Fruit fly (Drosophila melanogaster) whole organism, embryonic: ENCODE results near the gene lectin-37Da.

Experiments
- Atf6 ChIP-seq: fragments of 200-800 bp; sonication (Bioruptor generic); IDR thresholded peaks from 2 replicates; pipeline ENCODE4 v1.3.6; 2022; ENCODE audit warnings: missing biosample characterization, missing genetic modification characterization
- CG10267 ChIP-seq: fragments of 200-800 bp; sonication (Bioruptor generic); optimal IDR thresholded peaks from 2 replicates; lab custom pipeline; 2018; ENCODE audit warnings: missing biosample characterization, mild to moderate bottlenecking, missing genetic modification characterization, moderate library complexity
- CG11247 ChIP-seq: fragments of 200-800 bp; sonication (Bioruptor generic); IDR thresholded peaks from 2 replicates; pipeline ENCODE4 v1.3.6; 2022; ENCODE audit warnings: missing biosample characterization, missing genetic modification characterization
- CG11504 ChIP-seq: fragments of 200-800 bp; sonication (Bioruptor generic); optimal IDR thresholded peaks from 3 replicates; lab custom pipeline; 2019; ENCODE audit warnings: missing biosample characterization, mild to moderate bottlenecking, missing genetic modification characterization, moderate library complexity
- CG11723 ChIP-seq: fragments of 200-800 bp; sonication (Bioruptor generic); optimal IDR thresholded peaks from 2 replicates; lab custom pipeline; 2017; ENCODE audit warnings: missing biosample characterization, mild to moderate bottlenecking, missing genetic modification characterization
- CG12071 ChIP-seq: fragments of 200-800 bp; sonication (Bioruptor generic); optimal IDR thresholded peaks from 3 replicates; lab custom pipeline; 2018; ENCODE audit warnings: missing biosample characterization, mild to moderate bottlenecking, missing genetic modification characterization
- CG12942 ChIP-seq: fragments of 200-800 bp; sonication (Bioruptor generic); optimal IDR thresholded peaks from 3 replicates; lab custom pipeline; 2016; ENCODE audit warnings: missing biosample characterization, missing genetic modification characterization
- CG13775 ChIP-seq: fragments of 200-800 bp; sonication (Bioruptor generic); optimal IDR thresholded peaks from 3 replicates; lab custom pipeline; 2017; ENCODE audit warnings: missing biosample characterization, mild to moderate bottlenecking, missing genetic modification characterization
- CG16813 ChIP-seq: fragments of 200-800 bp; sonication (Bioruptor generic); IDR thresholded peaks from 3 replicates; pipeline ENCODE4 v1.3.6; 2022; ENCODE audit warnings: missing biosample characterization, missing genetic modification characterization; ENCODE audit not compliant: partially characterized antibody
- CG2712 ChIP-seq: fragments of 200-800 bp; optimal IDR thresholded peaks from 3 replicates; lab custom pipeline; 2019; ENCODE audit warnings: missing biosample characterization, mild to moderate bottlenecking, missing genetic modification characterization, moderate library complexity
- CG31365 ChIP-seq: fragments of 200-800 bp; sonication (Bioruptor generic); optimal IDR thresholded peaks from 2 replicates; lab custom pipeline; 2018; ENCODE audit warnings: missing biosample characterization, mild to moderate bottlenecking, missing genetic modification characterization
- CG31388 ChIP-seq: fragments of 200-800 bp; sonication (Bioruptor generic); optimal IDR thresholded peaks from 2 replicates; lab custom pipeline; 2016; ENCODE audit warnings: missing biosample characterization, missing genetic modification characterization
- CG34224 ChIP-seq: fragments of 200-800 bp; sonication (Bioruptor generic); IDR thresholded peaks from 3 replicates; pipeline ENCODE4 v1.3.6; 2022; ENCODE audit warnings: missing biosample characterization, missing genetic modification characterization; ENCODE audit not compliant: partially characterized antibody
- CG3847 ChIP-seq: fragments of 200-800 bp; sonication (Bioruptor generic); IDR thresholded peaks from 2 replicates; pipeline ENCODE4 v1.3.6; 2022; ENCODE audit warnings: missing biosample characterization, missing genetic modification characterization
- CG6175 ChIP-seq: fragments of 200-800 bp; sonication (Bioruptor generic); IDR thresholded peaks from 3 replicates; pipeline ENCODE4 v1.3.6; 2022; ENCODE audit warnings: missing biosample characterization, missing genetic modification characterization
- CG7372 ChIP-seq: fragments of 200-800 bp; sonication (Bioruptor generic); IDR thresholded peaks from 2 replicates; pipeline ENCODE4 v1.3.6; 2022; ENCODE audit warnings: missing biosample characterization, missing genetic modification characterization
- CG7556 ChIP-seq: fragments of 200-800 bp; sonication (Bioruptor generic); optimal IDR thresholded peaks from 2 replicates; lab custom pipeline; 2017; ENCODE audit warnings: missing biosample characterization, mild to moderate bottlenecking, missing genetic modification characterization
- CG7839 ChIP-seq: fragments of 200-800 bp; sonication (Bioruptor generic); optimal IDR thresholded peaks from 3 replicates; lab custom pipeline; 2018; ENCODE audit warnings: missing biosample characterization, mild to moderate bottlenecking, missing genetic modification characterization, moderate library complexity
- CG8478 ChIP-seq: fragments of >200 bp; optimal IDR thresholded peaks from 2 replicates; lab custom pipeline; 2018
- CG8765 ChIP-seq: fragments of 200-800 bp; sonication (Bioruptor generic); IDR thresholded peaks from 2 replicates; pipeline ENCODE4 v1.3.6; 2022; ENCODE audit warnings: missing biosample characterization, missing genetic modification characterization
- CrebB ChIP-seq: fragments of 200-800 bp; sonication (Bioruptor generic); optimal IDR thresholded peaks from 3 replicates; lab custom pipeline; 2018; ENCODE audit warnings: missing biosample characterization, mild to moderate bottlenecking, missing genetic modification characterization
- Dad ChIP-seq: fragments of 200-800 bp; sonication (Bioruptor generic); optimal IDR thresholded peaks from 3 replicates; lab custom pipeline; 2016; ENCODE audit warnings: missing biosample characterization, missing genetic modification characterization
- Dek ChIP-seq: fragments of 200-800 bp; sonication (Bioruptor generic); optimal IDR thresholded peaks from 3 replicates; lab custom pipeline; 2019; ENCODE audit warnings: missing biosample characterization, mild to moderate bottlenecking, missing genetic modification characterization, moderate library complexity
- Dip2 ChIP-seq: fragments of 200-800 bp; sonication (Bioruptor generic); IDR thresholded peaks from 2 replicates; pipeline ENCODE4 v1.3.6; 2022; ENCODE audit warnings: missing biosample characterization, missing genetic modification characterization
- HLH4C ChIP-seq: fragments of 200-800 bp; sonication (Bioruptor generic); IDR thresholded peaks from 3 replicates; pipeline ENCODE4 v1.3.6; 2022; ENCODE audit warnings: missing biosample characterization, missing genetic modification characterization; ENCODE audit not compliant: partially characterized antibody
- Hand ChIP-seq: fragments of 200-800 bp; sonication (Bioruptor generic); optimal IDR thresholded peaks from 2 replicates; lab custom pipeline; 2017; ENCODE audit warnings: mild to moderate bottlenecking, missing biosample characterization, missing genetic modification reagents, missing genetic modification characterization
- Hmr ChIP-seq: fragments of 200-800 bp; sonication (Bioruptor generic); optimal IDR thresholded peaks from 3 replicates; lab custom pipeline; 2017; ENCODE audit warnings: mild to moderate bottlenecking, missing biosample characterization, missing genetic modification reagents, missing genetic modification characterization
- Hr39 ChIP-seq: fragments of >200 bp; optimal IDR thresholded peaks from 2 replicates; lab custom pipeline; 2017
- Hr51 ChIP-seq, 2 experiments: fragments of 200-800 bp; sonication (Bioruptor generic); optimal IDR thresholded peaks; 2 replicates in 1 of 2; 3 replicates in 1 of 2; lab custom pipeline; 2016 to 2018; ENCODE audit warnings: missing biosample characterization in 2 of 2, missing genetic modification characterization in 2 of 2, mild to moderate bottlenecking in 1 of 2, moderate library complexity in 1 of 2
- Hsf ChIP-seq: fragments of 200-800 bp; sonication (Bioruptor generic); optimal IDR thresholded peaks from 3 replicates; lab custom pipeline; 2016; ENCODE audit warnings: missing biosample characterization, missing genetic modification characterization
- MBD-R2 ChIP-seq: fragments of 200-800 bp; sonication (Bioruptor generic); IDR thresholded peaks from 2 replicates; pipeline ENCODE4 v1.3.6; 2022; ENCODE audit warnings: missing biosample characterization, missing genetic modification characterization
- NFAT ChIP-seq: fragments of 200-800 bp; sonication (Bioruptor generic); IDR thresholded peaks from 2 replicates; pipeline ENCODE4 v1.3.6; 2022; ENCODE audit warnings: missing biosample characterization, missing genetic modification characterization
- Rfx ChIP-seq: fragments of 200-800 bp; sonication (Bioruptor generic); IDR thresholded peaks from 2 replicates; pipeline ENCODE4 v1.3.6; 2022; ENCODE audit warnings: missing biosample characterization, missing genetic modification characterization
- Sox102F ChIP-seq: fragments of 200-800 bp; sonication (Bioruptor generic); optimal IDR thresholded peaks from 2 replicates; lab custom pipeline; 2018; ENCODE audit warnings: missing biosample characterization, mild to moderate bottlenecking, missing genetic modification characterization, moderate library complexity
- Trl ChIP-seq, 3 experiments: fragments of >200 bp in 2 of 3; fragments of 200-800 bp in 1 of 3; sonication (Bioruptor generic) in 1 of 3; optimal IDR thresholded peaks; 2 replicates in 1 of 3; 3 replicates in 2 of 3; lab custom pipeline; 2016 to 2017; ENCODE audit warnings: missing biosample characterization in 1 of 3, missing genetic modification characterization in 1 of 3
- YL-1 ChIP-seq: fragments of 200-800 bp; sonication (Bioruptor generic); optimal IDR thresholded peaks from 3 replicates; lab custom pipeline; 2017; ENCODE audit warnings: missing biosample characterization, mild to moderate bottlenecking, missing genetic modification characterization
- amos ChIP-seq: fragments of 200-800 bp; sonication (Bioruptor generic); IDR thresholded peaks from 2 replicates; pipeline ENCODE4 v1.3.6; 2022; ENCODE audit warnings: missing biosample characterization, missing genetic modification characterization; ENCODE audit not compliant: partially characterized antibody
- chm ChIP-seq: fragments of 200-800 bp; sonication (Bioruptor generic); IDR thresholded peaks from 2 replicates; pipeline ENCODE4 v1.3.6; 2022; ENCODE audit warnings: missing biosample characterization, missing genetic modification characterization
- crc ChIP-seq: fragments of 200-800 bp; sonication (Bioruptor generic); optimal IDR thresholded peaks from 2 replicates; lab custom pipeline; 2016; ENCODE audit warnings: missing biosample characterization, missing genetic modification characterization
- gt ChIP-seq: fragments of 200-800 bp; sonication (Bioruptor generic); IDR thresholded peaks from 2 replicates; pipeline ENCODE4 v1.3.6; 2022; ENCODE audit warnings: missing biosample characterization, missing genetic modification characterization
- maf-S ChIP-seq: fragments of 200-800 bp; sonication (Bioruptor generic); optimal IDR thresholded peaks from 2 replicates; lab custom pipeline; 2016; ENCODE audit warnings: missing biosample characterization, missing genetic modification characterization
- nerfin-1 ChIP-seq: fragments of 200-800 bp; sonication (Bioruptor generic); optimal IDR thresholded peaks from 3 replicates; lab custom pipeline; 2019; ENCODE audit warnings: missing biosample characterization, mild to moderate bottlenecking, missing genetic modification characterization, moderate library complexity
- salm ChIP-seq: fragments of 200-800 bp; sonication (Bioruptor generic); optimal IDR thresholded peaks from 2 replicates; lab custom pipeline; 2018; ENCODE audit warnings: missing biosample characterization, mild to moderate bottlenecking, missing genetic modification characterization
- schlank ChIP-seq: fragments of 200-800 bp; sonication (Bioruptor generic); optimal IDR thresholded peaks from 2 replicates; lab custom pipeline; 2018; ENCODE audit warnings: missing biosample characterization, mild to moderate bottlenecking, missing genetic modification characterization
- seq ChIP-seq: fragments of 200-800 bp; sonication (Bioruptor generic); IDR thresholded peaks from 2 replicates; pipeline ENCODE4 v1.3.6; 2022; ENCODE audit warnings: missing biosample characterization, missing genetic modification characterization
- stwl ChIP-seq: fragments of 200-800 bp; sonication (Bioruptor generic); optimal IDR thresholded peaks from 3 replicates; lab custom pipeline; 2018; ENCODE audit warnings: missing biosample characterization, mild to moderate bottlenecking, missing genetic modification characterization, moderate library complexity
- tap ChIP-seq: fragments of 200-800 bp; optimal IDR thresholded peaks from 3 replicates; lab custom pipeline; 2019; ENCODE audit warnings: missing biosample characterization, mild to moderate bottlenecking, missing genetic modification characterization, moderate library complexity
- vfl ChIP-seq: fragments of 200-800 bp; sonication (Bioruptor generic); optimal IDR thresholded peaks from 2 replicates; lab custom pipeline; 2016; ENCODE audit warnings: missing biosample characterization, missing genetic modification characterization

Gene lectin-37Da

dm6 chr2L:19377129-19378083 lies 40.7 kb upstream of the lectin-37Da start (continued):
- no peak for TF ChIP-seq CG11723 (GFP tag; lab: Kevin White, UChicago)
- TF ChIP-seq salm, result no peak
- no peak for TF ChIP-seq schlank
- peak; percentile 10 for TF ChIP-seq CG12071
- no peak; the same call in 1 of the 2 replicates for TF ChIP-seq CG3847 (GFP tag; lab: Robert Waterston, UW)
- TF ChIP-seq stwl (tag; lab: Kevin White, UChicago), result no peak
- TF ChIP-seq Dip2 (GFP tag; lab: Robert Waterston, UW), result no peak
- TF ChIP-seq CG7839 (tag; lab: Kevin White, UChicago), result peak; percentile 59
- TF ChIP-seq CG6175, result no peak
- no peak for TF ChIP-seq Atf6 (GFP tag; lab: Robert Waterston, UW)
- peak in 1 of 2 experiments; percentile 38 for TF ChIP-seq Hr51 (GFP tag; optimal IDR thresholded peaks at IDR 0.05; lab: Kevin White, UChicago)
- peak; percentile 71; the same call in 1 of the 2 replicates for TF ChIP-seq chm (GFP tag; lab: Robert Waterston, UW)
- no peak for TF ChIP-seq maf-S (GFP tag; lab: Kevin White, UChicago)
- peak; percentile 21 for TF ChIP-seq CG13775 (GFP tag; lab: Kevin White, UChicago)
- TF ChIP-seq nerfin-1, result peak; percentile 73
- TF ChIP-seq CrebB (tag; lab: Kevin White, UChicago), result no peak
- peak; percentile 84 for TF ChIP-seq CG8765 (GFP tag; lab: Robert Waterston, UW)
- peak; percentile 57 for TF ChIP-seq CG10267 (tag; lab: Kevin White, UChicago)
- TF ChIP-seq Hr39, result no peak
- no peak for TF ChIP-seq Dad (GFP tag; lab: Kevin White, UChicago)
- peak; percentile 39 for TF ChIP-seq Hsf
- 0 out of 2 replicates have a peak, but pooled peaks have one; percentile 9 for TF ChIP-seq Rfx
- TF ChIP-seq NFAT (GFP tag; lab: Robert Waterston, UW), result no peak
- peak; percentile 53 for TF ChIP-seq tap (tag; lab: Kevin White, UChicago)
- TF ChIP-seq gt (GFP tag; lab: Robert Waterston, UW), result 0 out of 2 replicates have a peak, but pooled peaks have one; percentile 23
- no peak for TF ChIP-seq Hand (GFP tag; lab: Kevin White, UChicago)
- no peak for TF ChIP-seq YL-1 (GFP tag; lab: Kevin White, UChicago)
- no peak for TF ChIP-seq vfl (GFP tag; lab: Kevin White, UChicago)
- TF ChIP-seq CG31365 (tag; lab: Kevin White, UChicago), result no peak
- TF ChIP-seq Hmr (GFP tag; lab: Kevin White, UChicago), result peak; percentile 9
- no peak for TF ChIP-seq crc
- peak; percentile 43; the same call in 1 of the 2 replicates for TF ChIP-seq CG11247 (GFP tag; lab: Robert Waterston, UW)
- TF ChIP-seq Sox102F (GFP tag; lab: Kevin White, UChicago), result peak; percentile 49
- no peak for TF ChIP-seq CG7372 (GFP tag; lab: Robert Waterston, UW)
- 0 out of 2 replicates have a peak, but pooled peaks have one; percentile 11 for TF ChIP-seq MBD-R2 (GFP tag; lab: Robert Waterston, UW)
- TF ChIP-seq Dek (tag; lab: Kevin White, UChicago), result no peak
- peak; percentile 53 for TF ChIP-seq CG11504 (tag; lab: Kevin White, UChicago)
- TF ChIP-seq CG2712, result peak; percentile 80
- TF ChIP-seq CG31388 (GFP tag; lab: Kevin White, UChicago), result no peak
- TF ChIP-seq amos, result no peak
- peak; percentile 70 for TF ChIP-seq CG7556 (GFP tag; lab: Kevin White, UChicago)
- no peak for TF ChIP-seq HLH4C
- TF ChIP-seq CG16813 (GFP tag; lab: Robert Waterston, UW), result no peak
- TF ChIP-seq Trl (optimal IDR thresholded peaks at IDR 0.05; lab: Kevin White, UChicago), result no peak
- TF ChIP-seq Trl (GFP tag; optimal IDR thresholded peaks at IDR 0.05; lab: Kevin White, UChicago), result peak; percentile 1
- TF ChIP-seq seq (GFP tag; lab: Robert Waterston, UW), result 0 out of 2 replicates have a peak, but pooled peaks have one; percentile 24
- TF ChIP-seq CG8478 (lab: Kevin White, UChicago), result no peak
- TF ChIP-seq CG34224 (GFP tag; lab: Robert Waterston, UW), result no peak
- TF ChIP-seq CG12942 (GFP tag; lab: Kevin White, UChicago), result no peak
